Worm (Caenorhabditis elegans): ENCODE data around the gene rab-7.

rab-7 gene

ce11 chrII:11930132-11930531 lies 36.6 kb downstream of the rab-7 start:
- no peak for TF ChIP-seq unc-62 (GFP tag; optimal IDR thresholded peaks at IDR 0.05)

- TF ChIP-seq unc-62 (GFP tag; optimal IDR thresholded peaks at IDR 0.05), result no peak
Observed at ce11 chrII:11928752-11929151, 38.0 kb downstream of the rab-7 start.

- no peak for TF ChIP-seq unc-62 (GFP tag; optimal IDR thresholded peaks at IDR 0.05)
Observed at ce11 chrII:11926501-11926900, 40.2 kb downstream of the rab-7 start.

- no peak for TF ChIP-seq unc-62 (GFP tag; optimal IDR thresholded peaks at IDR 0.05)
Observed at ce11 chrII:11925203-11925602, 41.5 kb downstream of the rab-7 start.

- TF ChIP-seq unc-62 (GFP tag; optimal IDR thresholded peaks at IDR 0.05), result no peak
Observed at ce11 chrII:11923620-11924298, 43.0 kb downstream of the rab-7 start.

ce11 chrII:11922757-11923538 lies 43.8 kb downstream of the rab-7 start:
- TF ChIP-seq unc-62 (GFP tag; optimal IDR thresholded peaks at IDR 0.05), result no peak

- TF ChIP-seq unc-62 (GFP tag; optimal IDR thresholded peaks at IDR 0.05), result no peak
Observed at ce11 chrII:11917530-11917952, 49.2 kb downstream of the rab-7 start.

ce11 chrII:11916945-11917344 lies 49.8 kb downstream of the rab-7 start:
- TF ChIP-seq unc-62 (GFP tag; optimal IDR thresholded peaks at IDR 0.05), result no peak

- no peak for TF ChIP-seq unc-62 (GFP tag; optimal IDR thresholded peaks at IDR 0.05)
Observed at ce11 chrII:11916555-11916941, 50.2 kb downstream of the rab-7 start.

ce11 chrII:11915770-11916554 lies 50.8 kb downstream of the rab-7 start, which contains the start of the genes vps-15 and hmg-12:
TSS of gene vps-15 (minus strand) at chrII:11915852.
TSS of gene hmg-12 (plus strand) at chrII:11916513.
- no peak for TF ChIP-seq unc-62 (GFP tag; optimal IDR thresholded peaks at IDR 0.05)

All from whole organism, dauer.